Worm (Caenorhabditis elegans): ENCODE results near the gene pes-8.
"Not testable (repeated sequence)": the region's sequence is repeated elsewhere in the genome, so short reads cannot be mapped to it uniquely, and the experiment has no call there.

pes-8 gene

ce11 chrX:9251488-9251887 lies at the start of gene pes-8:
Gene pes-8 (plus strand): TSS chrX:9251788.
- TF ChIP-seq dmd-4 (tag; optimal IDR thresholded peaks at IDR 0.05; ENCODE audit: borderline replicate concordance), result no peak
- no peak for TF ChIP-seq ceh-18 (tag; optimal IDR thresholded peaks at IDR 0.05)
- TF ChIP-seq C08G9.2 (tag; optimal IDR thresholded peaks at IDR 0.05), result no peak
- TF ChIP-seq fkh-6 (tag; optimal IDR thresholded peaks at IDR 0.05), result no peak
- TF ChIP-seq K09A11.1 (tag; optimal IDR thresholded peaks at IDR 0.05; ENCODE audit: insufficient read depth), result no peak
- TF ChIP-seq eyg-1 (tag; optimal IDR thresholded peaks at IDR 0.05), result no peak
- TF ChIP-seq tbx-2 (tag; optimal IDR thresholded peaks at IDR 0.05), result no peak
- no peak for TF ChIP-seq ahr-1 (tag; optimal IDR thresholded peaks at IDR 0.05)
- TF ChIP-seq gmeb-2 (tag; optimal IDR thresholded peaks at IDR 0.05), result no peak
- TF ChIP-seq pax-1 (tag; optimal IDR thresholded peaks at IDR 0.05), result no peak
- TF ChIP-seq mec-3 (tag; optimal IDR thresholded peaks at IDR 0.05; ENCODE audit: borderline replicate concordance), result no peak
- TF ChIP-seq hlh-30 (tag; optimal IDR thresholded peaks at IDR 0.05; ENCODE audit: insufficient read depth), result no peak
- no peak for TF ChIP-seq nhr-232 (tag; optimal IDR thresholded peaks at IDR 0.05)
- TF ChIP-seq npax-4 (tag; optimal IDR thresholded peaks at IDR 0.05), result no peak
- no peak for TF ChIP-seq pha-4 (tag; optimal IDR thresholded peaks at IDR 0.05)
- TF ChIP-seq ceh-14 (tag; optimal IDR thresholded peaks at IDR 0.05), result no peak
- TF ChIP-seq hlh-8 (tag; optimal IDR thresholded peaks at IDR 0.05), result no peak
- TF ChIP-seq lim-6 (tag; optimal IDR thresholded peaks at IDR 0.05), result no peak
- no peak for TF ChIP-seq ceh-6 (GFP tag; optimal IDR thresholded peaks at IDR 0.05)

- TF ChIP-seq fkh-6, ceh-34, ceh-2 (tag; optimal IDR thresholded peaks at IDR 0.05): not testable (repeated sequence)
These were observed 48.1 kb upstream of the pes-8 start, which contains the start of gene crb-3 for ce11 chrX:9203468-9203867. Gene crb-3 (plus strand): TSS chrX:9203768.

- no peak for TF ChIP-seq ceh-22 (tag; optimal IDR thresholded peaks at IDR 0.05)
- no peak for TF ChIP-seq ceh-30 (tag; optimal IDR thresholded peaks at IDR 0.05)
- TF ChIP-seq hlh-30 (tag; optimal IDR thresholded peaks at IDR 0.05; ENCODE audit: insufficient read depth), result no peak
- no peak for TF ChIP-seq dmd-4 (tag; optimal IDR thresholded peaks at IDR 0.05; ENCODE audit: borderline replicate concordance)
- no peak for TF ChIP-seq zip-5 (tag; optimal IDR thresholded peaks at IDR 0.05)
- TF ChIP-seq pag-3 (tag; optimal IDR thresholded peaks at IDR 0.05; ENCODE audit: borderline replicate concordance), result no peak
- no peak for TF ChIP-seq sdc-2 (tag; optimal IDR thresholded peaks at IDR 0.05)
- TF ChIP-seq odd-2 (tag; optimal IDR thresholded peaks at IDR 0.05), result no peak
- TF ChIP-seq K02D7.2 (tag; optimal IDR thresholded peaks at IDR 0.05), result no peak
- TF ChIP-seq che-1 (tag; optimal IDR thresholded peaks at IDR 0.05), result no peak
- no peak for TF ChIP-seq hlh-13 (GFP tag; optimal IDR thresholded peaks at IDR 0.05)
- no peak for TF ChIP-seq pqm-1 (tag; optimal IDR thresholded peaks at IDR 0.05)
- TF ChIP-seq ceh-2 (tag; optimal IDR thresholded peaks at IDR 0.05), result no peak
- no peak for TF ChIP-seq fkh-6 (tag; optimal IDR thresholded peaks at IDR 0.05)
- TF ChIP-seq lim-6 (tag; optimal IDR thresholded peaks at IDR 0.05), result no peak
- TF ChIP-seq unc-42 (tag; optimal IDR thresholded peaks at IDR 0.05), result no peak
- TF ChIP-seq ceh-19 (GFP tag; optimal IDR thresholded peaks at IDR 0.05), result no peak
- TF ChIP-seq Y22D7AL.16 (tag; optimal IDR thresholded peaks at IDR 0.05), result no peak
- TF ChIP-seq pat-9 (tag; optimal IDR thresholded peaks at IDR 0.05), result no peak
These were observed 46.6 kb upstream of the pes-8 start for ce11 chrX:9204986-9205385.

ce11 chrX:9206731-9207130 lies 44.9 kb upstream of the pes-8 start:
- TF ChIP-seq che-1 (tag; optimal IDR thresholded peaks at IDR 0.05) (no peak), ama-1 (optimal IDR thresholded peaks at IDR 0.05) (no peak), hlh-6 (tag; optimal IDR thresholded peaks at IDR 0.05) (no peak), fkh-10 (GFP tag; optimal IDR thresholded peaks at IDR 0.05) (no peak)
